Worm (Caenorhabditis elegans) whole organism, mixed stage, embryonic: ENCODE results near the gene ceh-53.

Experiments used
- M03D4.4 ChIP-seq: sonication (generic microtip); optimal IDR thresholded peaks from 2 replicates; lab custom pipeline; 2017; ENCODE audit warnings: mild to moderate bottlenecking, missing genetic modification characterization, missing compliant biosample characterization
- bed-3 ChIP-seq: fragments of 200-800 bp; sonication (Bioruptor generic); optimal IDR thresholded peaks from 3 replicates; lab custom pipeline; 2018; ENCODE audit warnings: mild to moderate bottlenecking, missing genetic modification characterization, moderate library complexity, missing compliant biosample characterization
- blmp-1 ChIP-seq: fragments of 150-350 bp; optimal IDR thresholded peaks from 2 replicates; lab custom pipeline; 2014; ENCODE audit warnings: missing biosample characterization, missing genetic modification characterization
- ceh-43 ChIP-seq: fragments of 200-800 bp; sonication (Bioruptor generic); optimal IDR thresholded peaks from 2 replicates; lab custom pipeline; 2018; ENCODE audit warnings: mild to moderate bottlenecking, missing genetic modification characterization, moderate library complexity, missing compliant biosample characterization
- ceh-83 ChIP-seq: fragments of 200-800 bp; sonication (Bioruptor generic); optimal IDR thresholded peaks from 2 replicates; lab custom pipeline; 2018; ENCODE audit warnings: mild to moderate bottlenecking, missing genetic modification characterization, missing compliant biosample characterization
- cnd-1 ChIP-seq: fragments of 200-800 bp; sonication (Bioruptor generic); optimal IDR thresholded peaks from 2 replicates; lab custom pipeline; 2018; ENCODE audit warnings: mild to moderate bottlenecking, missing genetic modification characterization, missing compliant biosample characterization
- drap-1 ChIP-seq: fragments of 200-800 bp; sonication (Bioruptor generic); optimal IDR thresholded peaks from 3 replicates; lab custom pipeline; 2018; ENCODE audit warnings: mild to moderate bottlenecking, missing genetic modification characterization, missing compliant biosample characterization
- elt-1 ChIP-seq: sonication (generic microtip); optimal IDR thresholded peaks from 2 replicates; lab custom pipeline; 2017; ENCODE audit warnings: missing genetic modification characterization, mild to moderate bottlenecking, missing compliant biosample characterization, antibody characterized with exemption, moderate library complexity, borderline replicate concordance; ENCODE audit not compliant: insufficient read depth
- flh-1 ChIP-seq: fragments of 200-800 bp; sonication (Bioruptor generic); optimal IDR thresholded peaks from 2 replicates; lab custom pipeline; 2018; ENCODE audit warnings: mild to moderate bottlenecking, missing genetic modification characterization, moderate library complexity, missing compliant biosample characterization
- ham-2 ChIP-seq: fragments of 200-800 bp; sonication (Bioruptor generic); optimal IDR thresholded peaks from 2 replicates; lab custom pipeline; 2018; ENCODE audit warnings: mild to moderate bottlenecking, missing genetic modification characterization, missing compliant biosample characterization
- lin-13 ChIP-seq: fragments of 150-350 bp; optimal IDR thresholded peaks from 2 replicates; lab custom pipeline; 2014; ENCODE audit warnings: missing biosample characterization, missing genetic modification characterization
- lsy-2 ChIP-seq: fragments of 150-350 bp; optimal IDR thresholded peaks from 2 replicates; lab custom pipeline; 2014; ENCODE audit warnings: missing biosample characterization, missing genetic modification characterization
- mab-5 ChIP-seq: fragments of 150-350 bp; optimal IDR thresholded peaks from 2 replicates; lab custom pipeline; 2014; ENCODE audit warnings: missing biosample characterization, missing genetic modification characterization
- mep-1 ChIP-seq: fragments of 150-350 bp; optimal IDR thresholded peaks from 2 replicates; lab custom pipeline; 2017; ENCODE audit warnings: missing biosample characterization, missing genetic modification reagents, missing genetic modification characterization, inconsistent platforms
- nhr-2 ChIP-seq: fragments of 150-350 bp; optimal IDR thresholded peaks from 2 replicates; lab custom pipeline; 2014; ENCODE audit warnings: missing biosample characterization, missing genetic modification characterization
- nhr-237 ChIP-seq: fragments of 150-350 bp; optimal IDR thresholded peaks from 2 replicates; lab custom pipeline; 2014; ENCODE audit warnings: missing biosample characterization, missing genetic modification characterization
- nhr-28 ChIP-seq: fragments of 150-350 bp; optimal IDR thresholded peaks from 2 replicates; lab custom pipeline; 2014; ENCODE audit warnings: missing biosample characterization, missing genetic modification characterization
- nhr-76 ChIP-seq: sonication (generic microtip); optimal IDR thresholded peaks from 2 replicates; lab custom pipeline; 2017; ENCODE audit warnings: missing biosample characterization, missing genetic modification characterization
- pha-4 ChIP-seq: fragments of 150-350 bp; optimal IDR thresholded peaks from 2 replicates; lab custom pipeline; 2018; ENCODE audit warnings: missing biosample characterization, missing genetic modification reagents, missing genetic modification characterization
- sem-2 ChIP-seq: fragments of 200-800 bp; sonication (Bioruptor generic); optimal IDR thresholded peaks from 2 replicates; lab custom pipeline; 2018; ENCODE audit warnings: mild to moderate bottlenecking, missing genetic modification characterization, missing compliant biosample characterization
- snpc-4 ChIP-seq: fragments of 150-350 bp; optimal IDR thresholded peaks from 2 replicates; lab custom pipeline; 2014; ENCODE audit warnings: missing biosample characterization, missing genetic modification characterization
- sptf-1 ChIP-seq: sonication (generic microtip); optimal IDR thresholded peaks from 2 replicates; lab custom pipeline; 2017; ENCODE audit warnings: mild to moderate bottlenecking, missing genetic modification characterization, moderate library complexity, missing compliant biosample characterization
- tbx-8 ChIP-seq: fragments of 200-800 bp; sonication (Bioruptor generic); optimal IDR thresholded peaks from 2 replicates; lab custom pipeline; 2018; ENCODE audit warnings: mild to moderate bottlenecking, missing genetic modification characterization, moderate library complexity, missing compliant biosample characterization
- unc-120 ChIP-seq: sonication (generic microtip); optimal IDR thresholded peaks from 2 replicates; lab custom pipeline; 2017; ENCODE audit warnings: missing genetic modification characterization, missing compliant biosample characterization; ENCODE audit not compliant: poor library complexity, severe bottlenecking
- unc-39 ChIP-seq: fragments of 150-350 bp; optimal IDR thresholded peaks from 2 replicates; lab custom pipeline; 2014; ENCODE audit warnings: missing biosample characterization, missing genetic modification characterization
- unc-62 ChIP-seq: fragments of 150-350 bp; optimal IDR thresholded peaks from 2 replicates; lab custom pipeline; 2014; ENCODE audit warnings: missing biosample characterization, missing genetic modification reagents, missing genetic modification characterization
- zip-8 ChIP-seq: fragments of 150-350 bp; optimal IDR thresholded peaks from 2 replicates; lab custom pipeline; 2014; ENCODE audit warnings: missing biosample characterization, missing genetic modification characterization
- ztf-11 ChIP-seq: fragments of 150-350 bp; optimal IDR thresholded peaks from 2 replicates; lab custom pipeline; 2014; ENCODE audit warnings: missing biosample characterization, missing genetic modification characterization

ceh-53 gene

DNA sequence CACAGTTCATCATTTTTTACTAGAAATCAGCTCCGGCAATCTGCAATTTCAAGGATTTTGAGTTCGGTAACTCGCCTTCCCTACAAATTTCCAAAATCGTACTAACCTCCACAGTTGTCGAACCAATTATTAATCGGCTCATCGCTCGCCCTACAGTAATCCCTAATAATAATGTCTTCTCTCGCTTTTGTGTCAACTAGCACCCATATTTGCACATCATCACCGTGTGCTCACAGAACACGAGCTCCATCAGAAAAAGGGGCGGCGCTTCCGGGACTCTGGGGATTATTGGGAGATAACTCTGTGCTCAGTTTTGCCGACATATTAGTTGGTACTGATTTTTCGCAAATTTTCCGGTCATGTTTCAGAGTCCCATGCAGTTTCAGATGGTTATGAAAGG is at the start of gene ceh-53:
ceh-53 (plus strand) TSS at position 301 of the 400 bp plus-strand sequence.
- TF ChIP-seq ceh-43 (GFP tag; lab: Kevin White, UChicago), result no peak
- TF ChIP-seq tbx-8 (GFP tag; lab: Kevin White, UChicago), result no peak

DNA sequence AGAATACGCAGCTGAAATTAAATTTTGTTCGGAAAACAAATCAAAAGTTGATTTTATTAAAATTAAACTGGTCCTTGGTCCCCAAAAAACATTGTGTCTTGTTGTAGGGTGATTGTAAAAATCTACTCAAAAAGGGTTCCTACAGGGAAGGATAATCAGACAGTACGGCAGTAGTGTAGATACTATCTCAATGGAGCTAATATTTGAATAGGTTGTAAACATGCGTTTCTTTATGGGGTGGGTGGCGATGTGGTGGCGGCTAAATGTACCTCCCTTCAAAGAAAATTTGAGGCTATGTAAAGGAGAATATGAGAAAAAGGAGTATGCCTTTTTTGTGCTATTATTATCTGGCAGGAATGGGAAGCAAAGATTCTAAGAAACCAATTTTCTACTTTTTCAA is 45.5 kb upstream of the ceh-53 start:
- TF ChIP-seq unc-120 (tag; lab: Kevin White, UChicago), result no peak
- TF ChIP-seq ceh-83 (GFP tag; lab: Kevin White, UChicago), result no peak
- no peak for TF ChIP-seq snpc-4 (tag; lab: Kevin White, UChicago)
- TF ChIP-seq mab-5 (tag; lab: Kevin White, UChicago), result no peak

DNA sequence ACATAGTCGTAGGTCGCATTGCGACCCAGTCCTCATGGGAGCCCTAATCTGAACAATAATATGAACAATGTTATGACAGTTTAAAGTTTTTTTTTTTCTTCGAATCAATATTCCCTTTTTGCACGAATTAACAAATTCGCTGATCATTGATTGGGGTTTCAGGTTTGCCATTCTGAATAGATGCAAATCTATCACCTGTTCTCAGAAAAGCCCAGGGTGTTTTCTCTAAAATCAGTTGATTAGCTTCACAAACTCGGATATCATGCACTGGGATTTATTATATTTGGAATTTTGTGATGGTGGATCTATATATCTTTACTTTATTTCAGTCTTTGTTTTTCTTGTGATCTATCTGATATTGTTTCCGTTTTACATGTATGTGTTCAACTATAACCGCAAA is 44.7 kb upstream of the ceh-53 start, which contains the start of gene srz-23:
srz-23 (plus strand) TSS at position 263 of the 400 bp plus-strand sequence.
- TF ChIP-seq tbx-8 (GFP tag; lab: Kevin White, UChicago) (no peak), bed-3 (GFP tag; lab: Kevin White, UChicago) (no peak), ceh-43 (GFP tag; lab: Kevin White, UChicago) (no peak), pha-4 (tag; lab: Kevin White, UChicago) (no peak), sem-2 (GFP tag; lab: Kevin White, UChicago) (no peak), nhr-28 (tag; lab: Kevin White, UChicago) (no peak), nhr-237 (tag; lab: Kevin White, UChicago) (no peak), lin-13 (no peak), sptf-1 (tag; lab: Kevin White, UChicago) (no peak), flh-1 (no peak)
- TF ChIP-seq, all 35 proteins: peak for 0

ce11 chrIV:3455437-3455836 is 42.6 kb upstream of the ceh-53 start:
- peak; percentile 71 for TF ChIP-seq ham-2 (GFP tag; lab: Kevin White, UChicago)

DNA sequence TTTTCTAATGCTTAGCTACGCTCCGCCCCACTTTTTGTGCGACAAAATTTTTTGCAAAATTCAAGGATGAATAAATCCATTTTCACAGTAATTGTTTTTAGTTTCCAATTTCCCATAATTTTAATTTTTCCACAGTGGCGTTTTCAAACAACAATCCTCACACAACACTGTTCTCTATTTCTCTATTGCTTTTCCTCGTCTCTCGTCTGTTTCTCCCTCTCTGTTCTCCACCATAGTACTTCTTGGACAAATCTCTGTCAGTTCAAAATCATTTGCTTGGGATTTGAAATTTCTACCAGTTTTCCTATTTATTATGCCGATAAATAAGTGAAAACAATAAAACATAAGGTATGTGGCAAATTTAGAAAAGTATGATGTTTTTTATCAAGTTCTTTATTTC is 34.8 kb upstream of the ceh-53 start, which contains the start of gene F58E2.4:
F58E2.4 (plus strand) TSS at position 134 of the 400 bp plus-strand sequence.
- TF ChIP-seq nhr-76, result no peak
- TF ChIP-seq nhr-237 (tag; lab: Kevin White, UChicago), result no peak
- TF ChIP-seq unc-62, result no peak
- no peak for TF ChIP-seq elt-1 (tag; lab: Kevin White, UChicago)
- no peak for TF ChIP-seq cnd-1 (tag; lab: Kevin White, UChicago)
- no peak for TF ChIP-seq M03D4.4 (tag; lab: Kevin White, UChicago)
- no peak for TF ChIP-seq zip-8
- no peak for TF ChIP-seq pha-4 (tag; lab: Kevin White, UChicago)
- no peak for TF ChIP-seq unc-39 (tag; lab: Kevin White, UChicago)
- TF ChIP-seq ceh-43 (GFP tag; lab: Kevin White, UChicago), result no peak
- no peak for TF ChIP-seq ceh-83 (GFP tag; lab: Kevin White, UChicago)
- no peak for TF ChIP-seq nhr-28 (tag; lab: Kevin White, UChicago)
- TF ChIP-seq nhr-2 (tag; lab: Kevin White, UChicago), result no peak
- no peak for TF ChIP-seq snpc-4 (tag; lab: Kevin White, UChicago)
- no peak for TF ChIP-seq mep-1 (tag; lab: Kevin White, UChicago)
- no peak for TF ChIP-seq bed-3 (GFP tag; lab: Kevin White, UChicago)
- no peak for TF ChIP-seq flh-1
- TF ChIP-seq lsy-2, result no peak

DNA sequence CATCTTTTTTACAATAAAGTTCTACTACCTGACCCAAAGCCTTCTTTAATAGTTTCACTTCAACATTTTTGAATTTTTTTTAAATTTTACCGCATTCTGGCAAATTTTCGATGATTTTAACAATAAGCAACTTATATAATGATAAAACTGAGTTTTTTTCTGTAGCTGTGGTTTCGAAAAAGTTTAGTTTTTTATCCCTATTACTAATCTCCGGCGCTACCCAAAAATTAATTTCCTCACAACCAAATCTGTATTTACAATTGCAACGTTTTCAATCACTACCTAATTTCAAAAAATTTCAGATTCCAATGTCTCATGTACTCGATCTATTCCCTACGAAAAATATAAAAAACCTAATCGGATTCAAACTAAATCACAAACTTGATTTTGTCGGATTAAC is 30.9 kb upstream of the ceh-53 start, which contains the start of gene F58E2.3:
F58E2.3 (plus strand) TSS at position 301 of the 400 bp plus-strand sequence.
- TF ChIP-seq unc-62, result no peak
- TF ChIP-seq blmp-1 (tag; lab: Kevin White, UChicago), result no peak
- no peak for TF ChIP-seq lin-13
- no peak for TF ChIP-seq nhr-28 (tag; lab: Kevin White, UChicago)
- TF ChIP-seq lsy-2, result no peak
- TF ChIP-seq ceh-83 (GFP tag; lab: Kevin White, UChicago), result no peak
- TF ChIP-seq bed-3 (GFP tag; lab: Kevin White, UChicago), result no peak
- no peak for TF ChIP-seq snpc-4 (tag; lab: Kevin White, UChicago)
- TF ChIP-seq drap-1 (GFP tag; lab: Kevin White, UChicago), result no peak
- no peak for TF ChIP-seq nhr-2 (tag; lab: Kevin White, UChicago)
- no peak for TF ChIP-seq cnd-1 (tag; lab: Kevin White, UChicago)
- no peak for TF ChIP-seq ham-2 (GFP tag; lab: Kevin White, UChicago)
- no peak for TF ChIP-seq sptf-1 (tag; lab: Kevin White, UChicago)
- no peak for TF ChIP-seq ztf-11
- TF ChIP-seq mep-1 (tag; lab: Kevin White, UChicago), result no peak
